Worm (Caenorhabditis elegans): Measurements from ENCODE around the gene cid-1.

DNA sequence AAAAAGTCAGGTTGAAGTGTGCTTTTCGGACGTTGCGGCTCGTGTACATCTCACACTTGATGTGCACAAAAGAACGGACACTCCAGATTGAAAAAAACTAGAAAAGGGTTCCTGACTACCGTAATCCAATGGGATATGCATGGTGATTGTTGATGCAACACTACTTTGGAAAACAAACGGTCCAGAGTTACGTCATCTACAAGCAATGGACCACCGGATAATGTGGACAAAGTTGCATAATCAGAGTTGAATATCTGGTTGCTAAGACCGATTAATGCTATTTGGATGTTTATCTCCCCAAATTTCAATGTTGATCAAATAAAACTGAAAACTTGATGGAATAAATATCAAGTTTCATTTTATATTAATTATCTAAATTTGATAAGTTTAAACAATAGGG lies 23.7 kb upstream of the cid-1 start:
- TF ChIP-seq nhr-23 (tag; optimal IDR thresholded peaks at IDR 0.05) (no peak), ztf-11 (tag; optimal IDR thresholded peaks at IDR 0.05) (no peak), lin-39 (tag; optimal IDR thresholded peaks at IDR 0.05) (no peak), ceh-82 (tag; optimal IDR thresholded peaks at IDR 0.05) (no peak), unc-39 (tag; optimal IDR thresholded peaks at IDR 0.05) (no peak), ZK546.5 (tag; optimal IDR thresholded peaks at IDR 0.05) (no peak), F13H6.1 (tag; optimal IDR thresholded peaks at IDR 0.05) (no peak), R02D3.7 (tag; optimal IDR thresholded peaks at IDR 0.05) (no peak), ama-1 (optimal IDR thresholded peaks at IDR 0.05) (no peak), aly-2 (tag; optimal IDR thresholded peaks at IDR 0.05) (no peak), sem-4 (tag; optimal IDR thresholded peaks at IDR 0.05) (no peak), ztf-4 (tag; optimal IDR thresholded peaks at IDR 0.05) (no peak)

Measured in whole organism, L2 larva.